Worm (Caenorhabditis elegans): ENCODE data around the gene C11E4.7.
"Not testable (repeated sequence)": the region's sequence is repeated elsewhere in the genome, so short reads cannot be mapped to it uniquely, and the experiment has no call there.

Gene C11E4.7

DNA sequence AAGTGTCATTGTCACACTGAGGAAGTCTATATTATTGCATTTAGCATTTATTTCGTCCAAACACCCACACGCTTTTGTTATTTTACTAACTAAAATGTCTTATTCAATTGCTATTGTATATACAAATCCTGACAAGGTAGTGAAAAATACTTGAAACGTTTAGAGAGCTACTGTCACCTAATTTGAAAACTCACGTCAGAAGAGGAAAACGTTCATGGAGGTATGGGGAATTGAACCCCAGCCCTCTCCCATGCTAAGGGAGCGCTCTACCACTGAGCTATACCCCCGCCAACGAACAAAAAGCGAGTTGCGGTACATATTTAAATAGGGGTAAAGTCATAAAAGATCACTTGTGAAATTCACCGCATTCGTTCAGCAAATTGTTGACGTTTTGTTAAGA, 5.6 kb downstream of the C11E4.7 start (continued):
- TF ChIP-seq skn-1 (tag; optimal IDR thresholded peaks at IDR 0.05) (no peak), ama-1 (optimal IDR thresholded peaks at IDR 0.05) (no peak), Y48G9A.11 (GFP tag; IDR thresholded peaks at IDR 0.05) (peak; percentile 73), zip-2 (tag; optimal IDR thresholded peaks at IDR 0.05) (peak; percentile 61), aly-2 (tag; optimal IDR thresholded peaks at IDR 0.05) (no peak), hlh-30 (tag; optimal IDR thresholded peaks at IDR 0.05; ENCODE audit: insufficient read depth) (peak; percentile 41), nhr-42 (GFP tag; IDR thresholded peaks at IDR 0.05) (no peak), unc-62 (GFP tag; optimal IDR thresholded peaks at IDR 0.05 in 1 of 2) (no peak), unc-62 (tag; optimal IDR thresholded peaks at IDR 0.05) (no peak), nhr-111 (GFP tag; optimal IDR thresholded peaks at IDR 0.05) (peak; percentile 5), F26F4.8 (GFP tag; conservative IDR thresholded peaks at IDR 0.05) (0 out of 2 replicates have a peak, but pooled peaks have one; percentile 47), lin-13 (GFP tag; optimal IDR thresholded peaks at IDR 0.05) (peak; percentile 31), ztf-7 (tag; optimal IDR thresholded peaks at IDR 0.05) (no peak), nhr-76 (tag; optimal IDR thresholded peaks at IDR 0.05) (no peak), unc-39 (tag; optimal IDR thresholded peaks at IDR 0.05) (no peak), madf-9 (GFP tag; conservative IDR thresholded peaks at IDR 0.05) (no peak), duxl-1 (tag; optimal IDR thresholded peaks at IDR 0.05; ENCODE audit: poor library complexity) (peak; percentile 66), gei-8 (GFP tag; optimal IDR thresholded peaks at IDR 0.05) (peak; percentile 3)

ce11 chrX:9625824-9626223, 8.8 kb downstream of the C11E4.7 start, which contains the start of gene F34H10.1:
Gene F34H10.1, plus strand, starts transcription at chrX:9626124.
- not testable (repeated sequence) for TF ChIP-seq mxl-2 (GFP tag; conservative IDR thresholded peaks at IDR 0.05); arid-1 (GFP tag; conservative IDR thresholded peaks at IDR 0.05); nhr-111 (GFP tag; optimal IDR thresholded peaks at IDR 0.05)

DNA sequence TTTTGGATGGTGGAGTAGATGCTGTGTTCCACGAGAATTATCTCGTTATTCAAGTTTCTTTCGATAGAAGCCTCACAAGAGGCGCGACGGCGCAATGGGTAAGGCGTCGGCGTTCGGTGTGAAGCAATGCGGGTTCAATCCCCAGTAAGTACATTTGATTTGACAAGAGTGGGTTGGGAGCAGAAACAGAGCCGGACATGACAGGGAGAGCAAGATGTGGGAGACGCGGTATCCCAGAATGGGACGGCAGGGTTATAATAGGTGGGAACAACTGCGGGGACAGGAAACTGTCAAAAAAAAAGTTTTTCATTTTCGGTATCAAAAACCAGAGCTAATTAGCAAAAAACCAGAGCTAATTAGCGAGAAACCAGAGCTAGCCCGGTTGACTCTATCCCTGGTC, 10.1 kb downstream of the C11E4.7 start:
- TF ChIP-seq dmd-8 (GFP tag; IDR thresholded peaks at IDR 0.05) (peak; percentile 66; the same call in 1 of the 2 replicates), vab-7 (GFP tag; IDR thresholded peaks at IDR 0.05) (0 out of 2 replicates have a peak, but pooled peaks have one; percentile 9), dmd-9 (GFP tag; IDR thresholded peaks at IDR 0.05) (peak; percentile 73; the same call in 1 of the 2 replicates), mdt-29 (GFP tag; IDR thresholded peaks at IDR 0.05) (0 out of 2 replicates have a peak, but pooled peaks have one; percentile 18), tag-97 (GFP tag; IDR thresholded peaks at IDR 0.05) (0 out of 2 replicates have a peak, but pooled peaks have one; percentile 19), dmd-6 (GFP tag; IDR thresholded peaks at IDR 0.05) (0 out of 2 replicates have a peak, but pooled peaks have one; percentile 17), php-3 (GFP tag; IDR thresholded peaks at IDR 0.05) (peak; percentile 53; the same call in 1 of the 2 replicates)

DNA sequence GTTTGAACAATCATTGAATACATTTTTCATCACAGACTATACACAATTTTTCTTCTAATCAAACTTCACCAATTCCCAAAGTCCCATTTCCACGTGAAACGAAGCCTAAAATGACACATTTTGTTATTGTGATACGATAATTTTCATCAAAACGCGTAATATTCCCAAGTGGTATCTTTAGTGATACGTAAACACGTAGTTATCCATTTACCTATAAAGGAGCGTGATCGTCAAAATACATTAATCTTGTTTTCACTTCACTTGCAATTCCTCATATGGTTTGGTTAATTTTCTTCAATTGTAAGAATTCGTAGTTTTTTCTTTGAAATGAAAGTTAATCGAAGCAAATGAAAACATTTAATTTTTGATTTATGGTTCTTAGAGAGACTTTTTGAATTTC, 12.5 kb downstream of the C11E4.7 start:
- TF ChIP-seq fos-1 (tag; optimal IDR thresholded peaks at IDR 0.05) = no peak

DNA sequence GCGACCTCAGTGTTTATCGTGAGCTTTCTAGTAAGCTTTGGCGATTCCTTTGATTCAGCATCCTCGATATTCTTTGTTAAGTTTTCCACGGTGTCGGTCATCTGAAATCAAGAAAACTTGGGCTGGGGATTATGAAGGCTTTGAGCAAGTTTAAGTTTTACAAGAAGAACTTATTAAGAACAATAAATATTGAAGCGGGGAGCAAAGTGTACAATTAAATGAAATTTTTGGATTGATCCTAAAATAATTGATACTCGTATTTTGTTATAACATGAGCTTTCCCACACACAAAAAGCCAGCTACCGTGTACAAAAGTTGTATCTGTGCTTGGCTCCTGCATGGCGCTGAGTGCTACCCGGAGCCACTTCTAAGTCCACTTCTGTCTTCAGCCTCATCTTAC, 17.9 kb downstream of the C11E4.7 start, which contains the start of gene F34H10.3:
Gene F34H10.3 (minus strand): TSS at position 101 of the 400 bp plus-strand sequence.
- TF ChIP-seq nhr-11 (tag; optimal IDR thresholded peaks at IDR 0.05) (no peak), aha-1 (tag) (peak; percentile 11), ceh-82 (tag; optimal IDR thresholded peaks at IDR 0.05) (no peak)

DNA sequence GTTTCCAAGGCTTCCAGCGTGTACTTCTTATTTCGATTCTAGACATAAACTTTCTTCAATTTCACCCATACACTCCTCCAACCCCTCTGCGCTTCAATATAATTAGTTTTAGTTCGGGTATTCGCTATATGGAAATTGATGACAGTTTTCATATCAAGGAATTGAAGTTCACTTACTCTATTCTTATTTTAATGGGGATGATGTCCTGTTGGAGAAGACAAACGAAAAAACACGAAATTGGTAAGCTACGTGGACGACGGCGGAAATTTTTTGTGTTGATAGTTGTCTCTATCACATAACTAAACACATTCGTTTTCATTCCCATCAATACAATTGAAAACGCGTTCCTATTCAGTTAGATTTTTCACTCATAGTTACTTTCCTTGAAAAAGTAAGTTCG, 18.4 kb downstream of the C11E4.7 start, which contains the start of gene F34H10.5:
Gene F34H10.5 (plus strand): TSS at position 301 of the 400 bp plus-strand sequence.
- TF ChIP-seq unc-62 (GFP tag; optimal IDR thresholded peaks at IDR 0.05 in 1 of 2) = no peak
- no peak for TF ChIP-seq unc-62 (tag; optimal IDR thresholded peaks at IDR 0.05)
- TF ChIP-seq hlh-11 (tag; optimal IDR thresholded peaks at IDR 0.05) = no peak
- TF ChIP-seq hlh-30 (tag; optimal IDR thresholded peaks at IDR 0.05; ENCODE audit: insufficient read depth) = no peak
- TF ChIP-seq duxl-1 (tag; optimal IDR thresholded peaks at IDR 0.05; ENCODE audit: poor library complexity) = no peak
- TF ChIP-seq snpc-4 (tag; optimal IDR thresholded peaks at IDR 0.05) = no peak
